Worm (Caenorhabditis elegans) whole organism, young adult: ENCODE data around the gene AH6.3.

Source experiments
- ceh-100 ChIP-seq: fragments of 200-800 bp; sonication (Bioruptor generic); IDR thresholded peaks from 2 replicates; pipeline ENCODE4 v1.3.6; 2022; ENCODE audit warnings: missing genetic modification reagents, missing genetic modification characterization, missing compliant biosample characterization
- nhr-90 ChIP-seq: sonication (generic microtip); optimal IDR thresholded peaks from 2 replicates; lab custom pipeline; 2016; ENCODE audit warnings: missing genotype, mild to moderate bottlenecking, missing genetic modification characterization, missing compliant biosample characterization
- tbx-9 ChIP-seq: sonication (generic microtip); optimal IDR thresholded peaks from 2 replicates; lab custom pipeline; 2016; ENCODE audit warnings: borderline replicate concordance, missing genetic modification characterization, inconsistent platforms, missing compliant biosample characterization
- unc-130 ChIP-seq: sonication (generic microtip); optimal IDR thresholded peaks from 2 replicates; lab custom pipeline; 2016; ENCODE audit warnings: missing genetic modification reagents, missing genetic modification characterization, missing compliant biosample characterization
- zfh-2 ChIP-seq: fragments of 200-800 bp; sonication (Bioruptor generic); conservative IDR thresholded peaks from 2 replicates; pipeline ENCODE4 v1.3.6; 2022; ENCODE audit warnings: missing genetic modification reagents, missing genetic modification characterization, missing compliant biosample characterization
- ztf-18 ChIP-seq: sonication (generic microtip); optimal IDR thresholded peaks from 2 replicates; lab custom pipeline; 2016; ENCODE audit warnings: missing genotype, mild to moderate bottlenecking, missing genetic modification characterization, missing compliant biosample characterization
- ztf-3 ChIP-seq: fragments of 200-800 bp; sonication (Bioruptor generic); optimal IDR thresholded peaks from 2 replicates; lab custom pipeline; 2018; ENCODE audit warnings: mild to moderate bottlenecking, missing genetic modification characterization, missing compliant biosample characterization

DNA sequence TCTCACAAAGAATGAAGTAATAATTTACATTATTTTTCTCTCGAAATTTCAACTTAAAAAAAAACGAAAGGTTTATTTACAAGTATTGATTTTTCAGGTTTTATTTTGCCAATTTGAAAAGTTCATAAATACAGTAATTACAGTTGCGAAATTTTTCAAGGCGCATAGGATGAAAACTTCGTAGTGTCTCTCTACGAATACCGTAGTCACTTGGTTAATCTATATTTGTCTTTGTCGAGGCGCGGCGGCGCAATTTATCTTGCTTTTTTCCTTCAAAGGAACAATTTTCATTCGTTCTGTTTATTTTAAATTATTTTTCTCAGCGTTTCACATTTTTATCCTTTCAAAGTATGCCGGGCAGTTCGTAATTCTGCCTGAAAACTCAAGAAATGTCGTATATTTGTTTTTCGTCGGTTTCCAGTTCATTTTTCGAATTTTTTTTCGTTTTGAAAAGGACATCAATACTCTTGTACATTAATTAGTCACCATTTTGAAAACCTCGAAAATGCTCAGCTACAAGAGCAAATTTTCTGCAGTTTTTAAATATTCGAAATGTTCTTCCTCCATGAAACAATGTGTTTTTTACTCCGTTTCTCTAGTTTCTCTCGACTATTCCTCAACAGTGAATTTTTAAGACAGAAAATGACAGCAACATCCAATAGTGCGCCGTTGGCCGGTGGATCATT is 4.8 kb downstream of the AH6.3 start, which contains the start of gene mex-6:
- TF ChIP-seq ceh-100 (GFP tag; lab: Robert Waterston, UW) (no peak), tbx-9 (tag; lab: Kevin White, UChicago) (no peak), nhr-90 (tag; lab: Kevin White, UChicago) (no peak), unc-130 (GFP tag; lab: Kevin White, UChicago) (peak; percentile 52), ztf-3 (GFP tag; lab: Kevin White, UChicago) (no peak), zfh-2 (GFP tag; lab: Robert Waterston, UW) (no peak), ztf-18 (tag; lab: Kevin White, UChicago) (no peak)
